Fruit fly (Drosophila melanogaster): Measurements from ENCODE around the gene CG42395.

DNA sequence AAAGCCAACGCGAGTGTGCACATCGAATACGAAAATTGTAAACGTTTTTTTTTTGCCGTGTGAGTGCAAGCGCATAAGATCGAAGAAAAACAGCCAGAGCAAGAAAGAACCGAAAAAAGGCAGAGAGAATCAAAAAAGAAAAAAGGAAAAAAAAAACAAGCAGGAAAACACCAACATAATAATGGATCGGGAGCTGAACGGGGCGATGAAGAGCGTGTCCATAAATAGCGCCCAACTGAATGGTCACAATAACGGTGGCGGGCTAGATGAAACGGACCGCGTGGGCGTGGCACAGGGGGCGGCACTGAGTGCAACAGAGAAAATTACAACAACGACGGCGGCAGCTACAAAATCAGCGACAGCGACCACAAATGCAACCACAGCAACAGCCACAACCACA lies 10.0 kb upstream of the CG42395 start:
- TF ChIP-seq Jra (GFP tag; optimal IDR thresholded peaks at IDR 0.05): no peak
- TF ChIP-seq psq (GFP tag; optimal IDR thresholded peaks at IDR 0.05): no peak
- TF ChIP-seq pan (optimal IDR thresholded peaks at IDR 0.05): no peak
- TF ChIP-seq Myc (optimal IDR thresholded peaks at IDR 0.05): no peak
- no peak for TF ChIP-seq usp (GFP tag; optimal IDR thresholded peaks at IDR 0.05)
- TF ChIP-seq HLH106 (tag; optimal IDR thresholded peaks at IDR 0.05): no peak
- TF ChIP-seq tai (GFP tag; optimal IDR thresholded peaks at IDR 0.05): no peak

All from whole organism, wandering third instar larva.